Fruit fly (Drosophila melanogaster) whole organism, embryonic: Measurements from ENCODE around the gene CG11723.

ENCODE experiments used
- CG10979 ChIP-seq: fragments of 200-800 bp; sonication (Bioruptor generic); optimal IDR thresholded peaks from 2 replicates; lab custom pipeline; 2018; ENCODE audit warnings: missing biosample characterization, mild to moderate bottlenecking, missing genetic modification characterization, moderate library complexity
- CG11093 ChIP-seq: fragments of 200-800 bp; sonication (Bioruptor generic); IDR thresholded peaks from 3 replicates; pipeline ENCODE4 v1.3.6; 2022; ENCODE audit warnings: missing biosample characterization, missing genetic modification characterization
- CG11398 ChIP-seq: fragments of 200-800 bp; sonication (Bioruptor generic); optimal IDR thresholded peaks from 2 replicates; lab custom pipeline; 2016; ENCODE audit warnings: missing biosample characterization, missing genetic modification characterization
- CG12155 ChIP-seq: fragments of 200-800 bp; sonication (Bioruptor generic); optimal IDR thresholded peaks from 3 replicates; lab custom pipeline; 2016; ENCODE audit warnings: missing biosample characterization, missing genetic modification characterization
- CG12769 ChIP-seq: fragments of 200-800 bp; sonication (Bioruptor generic); optimal IDR thresholded peaks from 2 replicates; lab custom pipeline; 2019; ENCODE audit warnings: missing biosample characterization, mild to moderate bottlenecking, missing genetic modification characterization, moderate library complexity
- CG13624 ChIP-seq: fragments of 200-800 bp; sonication (Bioruptor generic); optimal IDR thresholded peaks from 2 replicates; lab custom pipeline; 2016; ENCODE audit warnings: missing biosample characterization, missing genetic modification characterization
- CG13894 ChIP-seq: fragments of 200-800 bp; sonication (Bioruptor generic); optimal IDR thresholded peaks from 3 replicates; lab custom pipeline; 2018; ENCODE audit warnings: missing biosample characterization, mild to moderate bottlenecking, missing genetic modification characterization, moderate library complexity
- CG14860 ChIP-seq: fragments of 200-800 bp; sonication (Bioruptor generic); IDR thresholded peaks from 3 replicates; pipeline ENCODE4 v1.3.6; 2022; ENCODE audit warnings: missing biosample characterization, missing genetic modification characterization; ENCODE audit not compliant: partially characterized antibody
- CG15696 ChIP-seq: fragments of 200-800 bp; sonication (Bioruptor generic); optimal IDR thresholded peaks from 2 replicates; lab custom pipeline; 2019; ENCODE audit warnings: missing biosample characterization, mild to moderate bottlenecking, missing genetic modification characterization, moderate library complexity
- CG1603 ChIP-seq: fragments of 200-800 bp; sonication (Bioruptor generic); optimal IDR thresholded peaks from 2 replicates; lab custom pipeline; 2019; ENCODE audit warnings: missing biosample characterization, mild to moderate bottlenecking, missing genetic modification characterization, moderate library complexity
- CG16813 ChIP-seq: fragments of 200-800 bp; sonication (Bioruptor generic); IDR thresholded peaks from 3 replicates; pipeline ENCODE4 v1.3.6; 2022; ENCODE audit warnings: missing biosample characterization, missing genetic modification characterization; ENCODE audit not compliant: partially characterized antibody
- CG18476 ChIP-seq: fragments of 200-800 bp; sonication (Bioruptor generic); optimal IDR thresholded peaks from 2 replicates; lab custom pipeline; 2016; ENCODE audit warnings: missing biosample characterization, mild to moderate bottlenecking, missing genetic modification characterization
- CG31388 ChIP-seq: fragments of 200-800 bp; sonication (Bioruptor generic); optimal IDR thresholded peaks from 2 replicates; lab custom pipeline; 2016; ENCODE audit warnings: missing biosample characterization, missing genetic modification characterization
- CG32532 ChIP-seq: fragments of 200-800 bp; sonication (Bioruptor generic); IDR thresholded peaks from 2 replicates; pipeline ENCODE4 v1.3.6; 2022; ENCODE audit warnings: missing biosample characterization, missing genetic modification characterization
- CG32772 ChIP-seq: fragments of 200-800 bp; sonication (Bioruptor generic); IDR thresholded peaks from 2 replicates; pipeline ENCODE4 v1.3.6; 2022; ENCODE audit warnings: missing biosample characterization, missing genetic modification characterization
- CG33213 ChIP-seq: fragments of 200-800 bp; sonication (Bioruptor generic); optimal IDR thresholded peaks from 3 replicates; lab custom pipeline; 2016; ENCODE audit warnings: missing biosample characterization, missing genetic modification characterization
- CG4328 ChIP-seq: fragments of 200-800 bp; sonication (Bioruptor generic); optimal IDR thresholded peaks from 3 replicates; lab custom pipeline; 2017; ENCODE audit warnings: missing biosample characterization, missing genetic modification reagents, missing genetic modification characterization
- CG7786 ChIP-seq: fragments of 200-800 bp; sonication (Bioruptor generic); optimal IDR thresholded peaks from 2 replicates; lab custom pipeline; 2016; ENCODE audit warnings: missing biosample characterization, missing genetic modification characterization
- CG8290 ChIP-seq, 3 experiments: fragments of 200-800 bp; sonication (Bioruptor generic); optimal IDR thresholded peaks; 2 replicates each; lab custom pipeline; 2016 to 2019; ENCODE audit warnings: missing biosample characterization in 3 of 3, missing genetic modification characterization in 3 of 3, mild to moderate bottlenecking in 2 of 3, moderate library complexity in 1 of 3
- CG9817 ChIP-seq: fragments of 200-800 bp; sonication (Bioruptor generic); optimal IDR thresholded peaks from 2 replicates; lab custom pipeline; 2018; ENCODE audit warnings: missing biosample characterization, mild to moderate bottlenecking, missing genetic modification characterization, moderate library complexity
- Fer1 ChIP-seq: fragments of 200-800 bp; sonication (Bioruptor generic); optimal IDR thresholded peaks from 2 replicates; lab custom pipeline; 2017; ENCODE audit warnings: missing biosample characterization, mild to moderate bottlenecking, missing genetic modification characterization
- HmgD ChIP-seq: fragments of 200-800 bp; sonication (Bioruptor generic); optimal IDR thresholded peaks from 3 replicates; lab custom pipeline; 2016; ENCODE audit warnings: missing biosample characterization, missing genetic modification characterization
- Max ChIP-seq: fragments of 200-800 bp; sonication (Bioruptor generic); optimal IDR thresholded peaks from 2 replicates; lab custom pipeline; 2016; ENCODE audit warnings: missing biosample characterization, mild to moderate bottlenecking, missing genetic modification characterization
- NK7.1 ChIP-seq: fragments of 200-800 bp; sonication (Bioruptor generic); optimal IDR thresholded peaks from 3 replicates; lab custom pipeline; 2016; ENCODE audit warnings: missing biosample characterization, missing genetic modification characterization
- Nf-YA ChIP-seq: fragments of 200-800 bp; sonication (Bioruptor generic); IDR thresholded peaks from 2 replicates; pipeline ENCODE4 v1.3.6; 2022; ENCODE audit warnings: missing biosample characterization, missing genetic modification characterization
- Scr ChIP-seq: fragments of 200-800 bp; sonication (Bioruptor generic); IDR thresholded peaks from 2 replicates; pipeline ENCODE4 v1.3.6; 2022; ENCODE audit warnings: missing biosample characterization, missing genetic modification characterization; ENCODE audit not compliant: partially characterized antibody
- Sox100B ChIP-seq: fragments of 200-800 bp; sonication (Bioruptor generic); optimal IDR thresholded peaks from 3 replicates; lab custom pipeline; 2018; ENCODE audit warnings: missing biosample characterization, mild to moderate bottlenecking, missing genetic modification characterization
- Trl ChIP-seq, 3 experiments: fragments of >200 bp in 2 of 3; fragments of 200-800 bp in 1 of 3; sonication (Bioruptor generic) in 1 of 3; optimal IDR thresholded peaks; 2 replicates in 1 of 3; 3 replicates in 2 of 3; lab custom pipeline; 2016 to 2017; ENCODE audit warnings: missing biosample characterization in 1 of 3, missing genetic modification characterization in 1 of 3
- Xrp1 ChIP-seq: fragments of 200-800 bp; sonication (Bioruptor generic); IDR thresholded peaks from 2 replicates; pipeline ENCODE4 v1.3.6; 2022; ENCODE audit warnings: missing biosample characterization, missing genetic modification characterization
- abd-A ChIP-seq: fragments of 200-800 bp; sonication (Bioruptor generic); optimal IDR thresholded peaks from 3 replicates; lab custom pipeline; 2019; ENCODE audit warnings: missing biosample characterization, mild to moderate bottlenecking, missing genetic modification characterization, moderate library complexity
- ash1 ChIP-seq: fragments of 200-800 bp; sonication (Bioruptor generic); optimal IDR thresholded peaks from 2 replicates; lab custom pipeline; 2018; ENCODE audit warnings: missing biosample characterization, mild to moderate bottlenecking, missing genetic modification characterization
- cas ChIP-seq: fragments of 200-800 bp; sonication (Bioruptor generic); IDR thresholded peaks from 2 replicates; pipeline ENCODE4 v1.3.6; 2022; ENCODE audit warnings: missing biosample characterization, missing genetic modification characterization
- caup ChIP-seq: fragments of 200-800 bp; sonication (Bioruptor generic); optimal IDR thresholded peaks from 3 replicates; lab custom pipeline; 2017; ENCODE audit warnings: missing biosample characterization, mild to moderate bottlenecking, missing genetic modification characterization, moderate library complexity; ENCODE audit not compliant: severe bottlenecking
- chinmo ChIP-seq: fragments of 200-800 bp; sonication (Bioruptor generic); IDR thresholded peaks from 4 replicates; pipeline ENCODE4 v1.3.6; 2022; ENCODE audit warnings: missing biosample characterization, missing genetic modification characterization; ENCODE audit not compliant: partially characterized antibody
- danr ChIP-seq: fragments of 200-800 bp; sonication (Bioruptor generic); IDR thresholded peaks from 2 replicates; pipeline ENCODE4 v1.3.6; 2022; ENCODE audit warnings: missing biosample characterization, missing genetic modification characterization
- gro ChIP-seq: fragments of 200-800 bp; sonication (Bioruptor generic); optimal IDR thresholded peaks from 2 replicates; lab custom pipeline; 2016; ENCODE audit warnings: missing biosample characterization, missing genetic modification characterization
- hb ChIP-seq: fragments of 200-800 bp; sonication (Bioruptor generic); IDR thresholded peaks from 3 replicates; pipeline ENCODE4 v1.3.6; 2022; ENCODE audit warnings: missing biosample characterization, missing genetic modification characterization; ENCODE audit not compliant: partially characterized antibody
- klu ChIP-seq: fragments of 200-800 bp; sonication (Bioruptor generic); IDR thresholded peaks from 2 replicates; pipeline ENCODE4 v1.3.6; 2022; ENCODE audit warnings: missing biosample characterization, missing genetic modification characterization
- kni ChIP-seq: fragments of 200-800 bp; sonication (Bioruptor generic); optimal IDR thresholded peaks from 3 replicates; lab custom pipeline; 2017; ENCODE audit warnings: mild to moderate bottlenecking, missing biosample characterization, missing genetic modification reagents, missing genetic modification characterization
- mirr ChIP-seq: fragments of 200-800 bp; sonication (Bioruptor generic); optimal IDR thresholded peaks from 3 replicates; lab custom pipeline; 2018; ENCODE audit warnings: missing biosample characterization, mild to moderate bottlenecking, missing genetic modification characterization
- oc ChIP-seq: fragments of 200-800 bp; sonication (Bioruptor generic); optimal IDR thresholded peaks from 2 replicates; lab custom pipeline; 2018; ENCODE audit warnings: missing biosample characterization, mild to moderate bottlenecking, missing genetic modification characterization, moderate library complexity
- repo ChIP-seq: fragments of 200-800 bp; sonication (Bioruptor generic); optimal IDR thresholded peaks from 2 replicates; lab custom pipeline; 2016; ENCODE audit warnings: missing biosample characterization, missing genetic modification characterization
- schlank ChIP-seq: fragments of 200-800 bp; sonication (Bioruptor generic); optimal IDR thresholded peaks from 2 replicates; lab custom pipeline; 2018; ENCODE audit warnings: missing biosample characterization, mild to moderate bottlenecking, missing genetic modification characterization
- shn ChIP-seq: fragments of 200-800 bp; sonication (Bioruptor generic); optimal IDR thresholded peaks from 3 replicates; lab custom pipeline; 2016; ENCODE audit warnings: missing biosample characterization, missing genetic modification characterization
- sna ChIP-seq: fragments of 200-800 bp; sonication (Bioruptor generic); IDR thresholded peaks from 2 replicates; pipeline ENCODE4 v1.3.6; 2022; ENCODE audit warnings: missing biosample characterization, missing genetic modification characterization; ENCODE audit not compliant: partially characterized antibody
- stc ChIP-seq: fragments of 200-800 bp; sonication (Bioruptor generic); IDR thresholded peaks from 2 replicates; pipeline ENCODE4 v1.3.6; 2022; ENCODE audit warnings: missing biosample characterization, missing genetic modification characterization
- tll ChIP-seq, 2 experiments: fragments of 200-800 bp in 1 of 2; fragments of >200 bp in 1 of 2; sonication (Bioruptor generic) in 1 of 2; optimal IDR thresholded peaks; 2 replicates each; lab custom pipeline; 2017 to 2019; ENCODE audit warnings: missing biosample characterization in 2 of 2, missing genetic modification characterization in 2 of 2, mild to moderate bottlenecking in 1 of 2, moderate library complexity in 1 of 2
- tx ChIP-seq: fragments of 200-800 bp; sonication (Bioruptor generic); optimal IDR thresholded peaks from 2 replicates; lab custom pipeline; 2016; ENCODE audit warnings: missing biosample characterization, missing genetic modification characterization
- wek ChIP-seq: fragments of 200-800 bp; sonication (Bioruptor generic); optimal IDR thresholded peaks from 3 replicates; lab custom pipeline; 2018; ENCODE audit warnings: missing biosample characterization, mild to moderate bottlenecking, missing genetic modification characterization, moderate library complexity

CG11723 gene

dm6 chr2L:2165864-2166263 lies 18.8 kb upstream of the CG11723 start:
- TF ChIP-seq Scr (GFP tag; lab: Robert Waterston, UW) (no peak), CG8290 (GFP tag; optimal IDR thresholded peaks at IDR 0.05; lab: Kevin White, UChicago) (no peak), CG8290 (tag; optimal IDR thresholded peaks at IDR 0.05; lab: Kevin White, UChicago) (peak in 1 of 2 experiments; percentile 9), klu (GFP tag; lab: Robert Waterston, UW) (no peak), caup (peak; percentile 15), abd-A (peak; percentile 97), stc (no peak), ash1 (no peak), Fer1 (GFP tag; lab: Kevin White, UChicago) (peak; percentile 39), kni (GFP tag; lab: Kevin White, UChicago) (no peak), CG9817 (no peak), CG18476 (no peak), Trl (optimal IDR thresholded peaks at IDR 0.05; lab: Kevin White, UChicago) (peak in 1 of 2 experiments; percentile 15), Trl (GFP tag; optimal IDR thresholded peaks at IDR 0.05; lab: Kevin White, UChicago) (no peak), CG4328 (GFP tag; lab: Kevin White, UChicago) (no peak), CG1603 (no peak), chinmo (GFP tag; lab: Robert Waterston, UW) (peak; percentile 96), oc (tag; lab: Kevin White, UChicago) (peak; percentile 61), CG15696 (tag; lab: Kevin White, UChicago) (no peak), CG11398 (GFP tag; lab: Kevin White, UChicago) (no peak), CG16813 (GFP tag; lab: Robert Waterston, UW) (no peak), HmgD (GFP tag; lab: Kevin White, UChicago) (no peak), CG32532 (peak; percentile 30; the same call in 1 of the 2 replicates), Sox100B (GFP tag; lab: Kevin White, UChicago) (no peak), Max (GFP tag; lab: Kevin White, UChicago) (no peak), CG14860 (GFP tag; lab: Robert Waterston, UW) (no peak), CG32772 (GFP tag; lab: Robert Waterston, UW) (no peak), CG13894 (tag; lab: Kevin White, UChicago) (peak; percentile 82), wek (GFP tag; lab: Kevin White, UChicago) (no peak), hb (GFP tag; lab: Robert Waterston, UW) (peak; percentile 35; the same call in 1 of the 3 replicates), CG7786 (GFP tag; lab: Kevin White, UChicago) (no peak), CG11093 (GFP tag; lab: Robert Waterston, UW) (no peak), mirr (GFP tag; lab: Kevin White, UChicago) (peak; percentile 79), CG12769 (peak; percentile 79), CG13624 (GFP tag; lab: Kevin White, UChicago) (peak; percentile 4), cas (no peak), CG33213 (GFP tag; lab: Kevin White, UChicago) (no peak), Nf-YA (GFP tag; lab: Robert Waterston, UW) (no peak), sna (GFP tag; lab: Robert Waterston, UW) (no peak), shn (GFP tag; lab: Kevin White, UChicago) (no peak), gro (peak; percentile 34), CG10979 (tag; lab: Kevin White, UChicago) (no peak), CG12155 (GFP tag; lab: Kevin White, UChicago) (no peak), tll (GFP tag; optimal IDR thresholded peaks at IDR 0.05; lab: Kevin White, UChicago) (no peak), Xrp1 (0 out of 2 replicates have a peak, but pooled peaks have one; percentile 13), repo (GFP tag; lab: Kevin White, UChicago) (no peak), danr (GFP tag; lab: Robert Waterston, UW) (no peak), NK7.1 (GFP tag; lab: Kevin White, UChicago) (no peak), tx (GFP tag; lab: Kevin White, UChicago) (no peak), CG31388 (no peak), schlank (tag; lab: Kevin White, UChicago) (no peak)
